Fruit fly (Drosophila melanogaster): ENCODE results near the gene Pex12.

Gene Pex12

dm6 chr2L:821986-822711 lies 6.4 kb downstream of the Pex12 start:
- TF ChIP-seq CG17801 (GFP tag; optimal IDR thresholded peaks at IDR 0.05; ENCODE audit: partially characterized antibody) = peak; percentile 12

- TF ChIP-seq CG17801 (GFP tag; optimal IDR thresholded peaks at IDR 0.05; ENCODE audit: partially characterized antibody) = peak; percentile 60
These were observed 10.0 kb downstream of the Pex12 start, which contains the start of the genes CG3862 and dock for dm6 chr2L:825768-826263. TSS of gene CG3862 (minus strand) at chr2L:825861. TSS of gene dock (plus strand) at chr2L:825969.

- no peak for TF ChIP-seq CG17801 (GFP tag; optimal IDR thresholded peaks at IDR 0.05; ENCODE audit: partially characterized antibody)
These were observed 10.6 kb downstream of the Pex12 start for dm6 chr2L:826388-826787.

dm6 chr2L:827049-827448 lies 11.3 kb downstream of the Pex12 start:
- TF ChIP-seq CG17801 (GFP tag; optimal IDR thresholded peaks at IDR 0.05; ENCODE audit: partially characterized antibody) = no peak

dm6 chr2L:827516-828362 lies 11.9 kb downstream of the Pex12 start:
- TF ChIP-seq CG17801 (GFP tag; optimal IDR thresholded peaks at IDR 0.05; ENCODE audit: partially characterized antibody) = no peak

dm6 chr2L:837989-838388 lies 22.2 kb downstream of the Pex12 start:
- TF ChIP-seq CG17801 (GFP tag; optimal IDR thresholded peaks at IDR 0.05; ENCODE audit: partially characterized antibody) = no peak

dm6 chr2L:838786-839185 lies 23.0 kb downstream of the Pex12 start:
- TF ChIP-seq CG17801 (GFP tag; optimal IDR thresholded peaks at IDR 0.05; ENCODE audit: partially characterized antibody) = no peak

dm6 chr2L:840022-840421 lies 24.2 kb downstream of the Pex12 start:
- TF ChIP-seq CG17801 (GFP tag; optimal IDR thresholded peaks at IDR 0.05; ENCODE audit: partially characterized antibody) = no peak

- no peak for TF ChIP-seq CG17801 (GFP tag; optimal IDR thresholded peaks at IDR 0.05; ENCODE audit: partially characterized antibody)
These were observed 24.9 kb downstream of the Pex12 start for dm6 chr2L:840716-841115.

dm6 chr2L:841708-842107 lies 25.9 kb downstream of the Pex12 start:
- peak; percentile 94 for TF ChIP-seq CG17801 (GFP tag; optimal IDR thresholded peaks at IDR 0.05; ENCODE audit: partially characterized antibody)

dm6 chr2L:842873-843272 lies 27.1 kb downstream of the Pex12 start:
- TF ChIP-seq CG17801 (GFP tag; optimal IDR thresholded peaks at IDR 0.05; ENCODE audit: partially characterized antibody) = no peak

dm6 chr2L:843301-843700 lies 27.5 kb downstream of the Pex12 start:
- no peak for TF ChIP-seq CG17801 (GFP tag; optimal IDR thresholded peaks at IDR 0.05; ENCODE audit: partially characterized antibody)

dm6 chr2L:843850-844791 lies 28.3 kb downstream of the Pex12 start:
- TF ChIP-seq CG17801 (GFP tag; optimal IDR thresholded peaks at IDR 0.05; ENCODE audit: partially characterized antibody) = peak; percentile 9

dm6 chr2L:845341-846004 lies 29.7 kb downstream of the Pex12 start:
- TF ChIP-seq CG17801 (GFP tag; optimal IDR thresholded peaks at IDR 0.05; ENCODE audit: partially characterized antibody) = no peak

All from ovary, adult (tissue).